Fruit fly (Drosophila melanogaster) whole organism, embryonic: ENCODE data around the gene CG16984.
A peak's percentile ranks its signal among the peaks of the same experiment; 100 is the strongest.

ENCODE experiments used
- C15 ChIP-seq: fragments of 200-800 bp; sonication (Bioruptor generic); IDR thresholded peaks from 3 replicates; pipeline ENCODE4 v1.3.6; 2022; ENCODE audit warnings: missing biosample characterization, missing genetic modification characterization
- CG10321 ChIP-seq: fragments of 200-800 bp; sonication (Bioruptor generic); IDR thresholded peaks from 2 replicates; pipeline ENCODE4 v1.3.6; 2022; ENCODE audit warnings: missing biosample characterization, missing genetic modification characterization
- CG11456 ChIP-seq: fragments of 200-800 bp; sonication (Bioruptor generic); IDR thresholded peaks from 3 replicates; pipeline ENCODE4 v1.3.6; 2022; ENCODE audit warnings: missing biosample characterization, missing genetic modification characterization
- CG11504 ChIP-seq: fragments of 200-800 bp; sonication (Bioruptor generic); optimal IDR thresholded peaks from 3 replicates; lab custom pipeline; 2019; ENCODE audit warnings: missing biosample characterization, mild to moderate bottlenecking, missing genetic modification characterization, moderate library complexity
- CG11695 ChIP-seq: fragments of 200-800 bp; sonication (Bioruptor generic); IDR thresholded peaks from 3 replicates; pipeline ENCODE4 v1.3.6; 2022; ENCODE audit warnings: missing biosample characterization, missing genetic modification characterization
- CG14667 ChIP-seq: fragments of 200-800 bp; sonication (Bioruptor generic); IDR thresholded peaks from 2 replicates; pipeline ENCODE4 v1.3.6; 2022; ENCODE audit warnings: missing biosample characterization, missing genetic modification characterization
- CG15073 ChIP-seq: fragments of 200-800 bp; sonication (Bioruptor generic); optimal IDR thresholded peaks from 2 replicates; lab custom pipeline; 2016; ENCODE audit warnings: missing biosample characterization, missing genetic modification characterization
- CG15479 ChIP-seq: fragments of 200-800 bp; sonication (Bioruptor generic); optimal IDR thresholded peaks from 3 replicates; lab custom pipeline; 2019; ENCODE audit warnings: missing biosample characterization, mild to moderate bottlenecking, missing genetic modification characterization, moderate library complexity
- CG16815 ChIP-seq: fragments of 200-800 bp; sonication (Bioruptor generic); optimal IDR thresholded peaks from 3 replicates; lab custom pipeline; 2017; ENCODE audit warnings: missing biosample characterization, mild to moderate bottlenecking, missing genetic modification characterization
- CG2116 ChIP-seq: fragments of 200-800 bp; sonication (Bioruptor generic); optimal IDR thresholded peaks from 3 replicates; lab custom pipeline; 2018; ENCODE audit warnings: missing biosample characterization, mild to moderate bottlenecking, missing genetic modification characterization
- CG2678 ChIP-seq: fragments of 200-800 bp; sonication (Bioruptor generic); optimal IDR thresholded peaks from 3 replicates; lab custom pipeline; 2019; ENCODE audit warnings: missing biosample characterization, mild to moderate bottlenecking, missing genetic modification characterization, moderate library complexity
- CG32532 ChIP-seq: fragments of 200-800 bp; sonication (Bioruptor generic); IDR thresholded peaks from 2 replicates; pipeline ENCODE4 v1.3.6; 2022; ENCODE audit warnings: missing biosample characterization, missing genetic modification characterization
- CG34224 ChIP-seq: fragments of 200-800 bp; sonication (Bioruptor generic); IDR thresholded peaks from 3 replicates; pipeline ENCODE4 v1.3.6; 2022; ENCODE audit warnings: missing biosample characterization, missing genetic modification characterization; ENCODE audit not compliant: partially characterized antibody
- CG3838 ChIP-seq: fragments of 200-800 bp; sonication (Bioruptor generic); optimal IDR thresholded peaks from 3 replicates; lab custom pipeline; 2016; ENCODE audit warnings: missing biosample characterization, missing genetic modification characterization
- CG4730 ChIP-seq: fragments of 200-800 bp; sonication (Bioruptor generic); IDR thresholded peaks from 2 replicates; pipeline ENCODE4 v1.3.6; 2022; ENCODE audit warnings: missing biosample characterization, missing genetic modification characterization
- CG5953 ChIP-seq: fragments of 200-800 bp; sonication (Bioruptor generic); IDR thresholded peaks from 2 replicates; pipeline ENCODE4 v1.3.6; 2022; ENCODE audit warnings: missing biosample characterization, missing genetic modification characterization
- CG9215 ChIP-seq: fragments of 200-800 bp; sonication (Bioruptor generic); IDR thresholded peaks from 2 replicates; pipeline ENCODE4 v1.3.6; 2022; ENCODE audit warnings: missing biosample characterization, missing genetic modification characterization
- CoRest ChIP-seq: fragments of 200-800 bp; sonication (Bioruptor generic); optimal IDR thresholded peaks from 3 replicates; lab custom pipeline; 2018; ENCODE audit warnings: missing biosample characterization, mild to moderate bottlenecking, missing genetic modification characterization, moderate library complexity
- Deaf1 ChIP-seq: fragments of 200-800 bp; optimal IDR thresholded peaks from 3 replicates; lab custom pipeline; 2019; ENCODE audit warnings: missing biosample characterization, mild to moderate bottlenecking, missing genetic modification characterization, moderate library complexity
- Ets65A ChIP-seq: fragments of 200-800 bp; sonication (Bioruptor generic); peaks from one replicate; lab custom pipeline; 2016; ENCODE audit warnings: missing biosample characterization, missing genetic modification characterization
- Nf-YB ChIP-seq: fragments of 200-800 bp; sonication (Bioruptor generic); optimal IDR thresholded peaks from 3 replicates; lab custom pipeline; 2019; ENCODE audit warnings: missing biosample characterization, mild to moderate bottlenecking, missing genetic modification characterization, moderate library complexity
- NfI ChIP-seq: fragments of 200-800 bp; sonication (Bioruptor generic); optimal IDR thresholded peaks from 3 replicates; lab custom pipeline; 2018; ENCODE audit warnings: missing biosample characterization, mild to moderate bottlenecking, missing genetic modification characterization, moderate library complexity
- Oli ChIP-seq: fragments of 200-800 bp; sonication (Bioruptor generic); optimal IDR thresholded peaks from 2 replicates; lab custom pipeline; 2018; ENCODE audit warnings: missing biosample characterization, mild to moderate bottlenecking, missing genetic modification characterization, moderate library complexity
- Sry-β ChIP-seq: fragments of 200-800 bp; sonication (Bioruptor generic); optimal IDR thresholded peaks from 2 replicates; lab custom pipeline; 2018; ENCODE audit warnings: missing biosample characterization, mild to moderate bottlenecking, missing genetic modification characterization, moderate library complexity
- TFAM ChIP-seq: fragments of 200-800 bp; sonication (Bioruptor generic); optimal IDR thresholded peaks from 2 replicates; lab custom pipeline; 2017; ENCODE audit warnings: missing biosample characterization, missing genetic modification characterization, inconsistent platforms
- Taf1 ChIP-seq: fragments of 200-800 bp; sonication (Bioruptor generic); IDR thresholded peaks from 2 replicates; pipeline ENCODE4 v1.3.6; 2022; ENCODE audit warnings: missing biosample characterization, missing genetic modification characterization
- Xbp1 ChIP-seq: fragments of 200-800 bp; sonication (Bioruptor generic); optimal IDR thresholded peaks from 3 replicates; lab custom pipeline; 2016; ENCODE audit warnings: missing biosample characterization, mild to moderate bottlenecking, missing genetic modification characterization
- bcd ChIP-seq: fragments of 200-800 bp; sonication (Bioruptor generic); optimal IDR thresholded peaks from 2 replicates; lab custom pipeline; 2017; ENCODE audit warnings: missing biosample characterization, mild to moderate bottlenecking, missing genetic modification characterization
- caup ChIP-seq: fragments of 200-800 bp; sonication (Bioruptor generic); optimal IDR thresholded peaks from 3 replicates; lab custom pipeline; 2017; ENCODE audit warnings: missing biosample characterization, mild to moderate bottlenecking, missing genetic modification characterization, moderate library complexity; ENCODE audit not compliant: severe bottlenecking
- chinmo ChIP-seq: fragments of 200-800 bp; sonication (Bioruptor generic); IDR thresholded peaks from 4 replicates; pipeline ENCODE4 v1.3.6; 2022; ENCODE audit warnings: missing biosample characterization, missing genetic modification characterization; ENCODE audit not compliant: partially characterized antibody
- crp ChIP-seq, 2 experiments: fragments of 200-800 bp; sonication (Bioruptor generic); optimal IDR thresholded peaks; 2 replicates in 1 of 2; 3 replicates in 1 of 2; lab custom pipeline; 2017; ENCODE audit warnings: missing biosample characterization in 2 of 2, missing genetic modification characterization in 2 of 2, mild to moderate bottlenecking in 1 of 2, moderate library complexity in 1 of 2
- dmrt11E ChIP-seq: fragments of 200-800 bp; sonication (Bioruptor generic); optimal IDR thresholded peaks from 3 replicates; lab custom pipeline; 2018; ENCODE audit warnings: missing biosample characterization, mild to moderate bottlenecking, missing genetic modification characterization, moderate library complexity
- emc ChIP-seq: fragments of 200-800 bp; sonication (Bioruptor generic); optimal IDR thresholded peaks from 2 replicates; lab custom pipeline; 2016; ENCODE audit warnings: missing biosample characterization, missing genetic modification characterization
- fd102C ChIP-seq: fragments of 200-800 bp; sonication (Bioruptor generic); optimal IDR thresholded peaks from 2 replicates; lab custom pipeline; 2018; ENCODE audit warnings: missing biosample characterization, mild to moderate bottlenecking, missing genetic modification characterization, moderate library complexity
- gro ChIP-seq: fragments of 200-800 bp; sonication (Bioruptor generic); optimal IDR thresholded peaks from 2 replicates; lab custom pipeline; 2016; ENCODE audit warnings: missing biosample characterization, missing genetic modification characterization
- her ChIP-seq: fragments of 200-800 bp; sonication (Bioruptor generic); optimal IDR thresholded peaks from 2 replicates; lab custom pipeline; 2016; ENCODE audit warnings: missing biosample characterization, missing genetic modification characterization
- jigr1 ChIP-seq: fragments of 200-800 bp; sonication (Bioruptor generic); IDR thresholded peaks from 3 replicates; pipeline ENCODE4 v1.3.6; 2022; ENCODE audit warnings: missing biosample characterization, missing genetic modification characterization
- jing ChIP-seq: fragments of 200-800 bp; sonication (Bioruptor generic); optimal IDR thresholded peaks from 2 replicates; lab custom pipeline; 2018; ENCODE audit warnings: missing biosample characterization, mild to moderate bottlenecking, missing genetic modification characterization
- pita ChIP-seq: fragments of 200-800 bp; sonication (Bioruptor generic); optimal IDR thresholded peaks from 2 replicates; lab custom pipeline; 2017; ENCODE audit warnings: missing biosample characterization, mild to moderate bottlenecking, missing genetic modification characterization
- pros ChIP-seq: fragments of 200-800 bp; sonication (Bioruptor generic); optimal IDR thresholded peaks from 3 replicates; lab custom pipeline; 2019; ENCODE audit warnings: missing biosample characterization, mild to moderate bottlenecking, missing genetic modification characterization, moderate library complexity
- ranshi ChIP-seq: fragments of 200-800 bp; sonication (Bioruptor generic); IDR thresholded peaks from 2 replicates; pipeline ENCODE4 v1.3.6; 2022; ENCODE audit warnings: missing biosample characterization, missing genetic modification characterization
- row ChIP-seq: fragments of 200-800 bp; sonication (Bioruptor generic); IDR thresholded peaks from 3 replicates; pipeline ENCODE4 v1.3.6; 2022; ENCODE audit warnings: missing biosample characterization, missing genetic modification characterization
- sqz ChIP-seq: fragments of 200-800 bp; sonication (Bioruptor generic); optimal IDR thresholded peaks from 3 replicates; lab custom pipeline; 2018; ENCODE audit warnings: missing biosample characterization, mild to moderate bottlenecking, missing genetic modification characterization
- sr ChIP-seq: fragments of 200-800 bp; sonication (Bioruptor generic); IDR thresholded peaks from 3 replicates; pipeline ENCODE4 v1.3.6; 2022; ENCODE audit warnings: missing biosample characterization, missing genetic modification characterization
- ssp ChIP-seq: fragments of 200-800 bp; sonication (Bioruptor generic); IDR thresholded peaks from 2 replicates; pipeline ENCODE4 v1.3.6; 2022; ENCODE audit warnings: missing biosample characterization, missing genetic modification characterization
- sug ChIP-seq: fragments of 200-800 bp; optimal IDR thresholded peaks from 2 replicates; lab custom pipeline; 2019; ENCODE audit warnings: missing biosample characterization, mild to moderate bottlenecking, missing genetic modification characterization, moderate library complexity
- usp ChIP-seq: fragments of >200 bp; optimal IDR thresholded peaks from 2 replicates; lab custom pipeline; 2017; ENCODE audit warnings: missing biosample characterization, missing genetic modification characterization
- zen ChIP-seq: fragments of 200-800 bp; sonication (Bioruptor generic); optimal IDR thresholded peaks from 3 replicates; lab custom pipeline; 2018; ENCODE audit warnings: missing biosample characterization, mild to moderate bottlenecking, missing genetic modification characterization, moderate library complexity

Gene CG16984

DNA sequence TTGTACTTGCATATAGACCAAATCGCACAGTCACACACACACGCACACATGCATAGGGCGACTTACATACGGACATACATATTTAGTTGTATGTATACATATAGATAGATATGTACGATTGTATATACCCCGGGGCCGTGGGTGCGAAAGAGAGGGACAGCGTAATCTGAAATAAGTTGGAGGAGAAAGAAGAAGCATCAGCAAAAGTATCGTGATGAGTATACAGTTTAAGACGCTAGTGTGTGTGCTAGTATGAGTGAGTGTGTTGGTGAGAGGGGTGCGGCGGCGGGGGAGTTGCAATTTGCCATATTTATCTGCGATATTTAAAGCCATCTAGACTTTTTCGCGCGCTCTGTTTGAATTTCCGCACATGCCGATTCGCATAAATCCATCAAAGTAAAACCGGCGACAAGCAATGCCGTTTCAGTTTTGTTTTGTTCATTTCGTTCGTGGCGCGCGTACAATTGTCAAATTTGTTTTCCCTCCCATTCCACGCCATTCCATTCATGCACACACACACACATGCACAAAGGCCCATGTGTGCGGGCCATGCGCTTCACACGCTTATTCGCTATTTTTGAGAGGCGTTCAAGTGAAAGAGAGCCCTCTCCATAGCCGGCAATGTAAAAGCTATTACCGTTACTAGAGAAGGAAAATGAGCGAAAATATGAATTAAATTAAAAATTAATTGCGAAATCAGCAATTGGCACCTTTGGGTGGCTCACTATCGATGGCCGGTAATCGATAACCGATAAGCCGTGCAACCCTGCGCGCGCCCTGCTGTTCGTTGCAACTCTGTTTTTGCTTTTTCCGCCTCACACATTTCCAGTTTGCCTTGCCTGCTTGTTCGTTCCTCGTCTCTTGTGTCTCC is 39.6 kb downstream of the CG16984 start (continued):
- TF ChIP-seq dmrt11E (tag; lab: Kevin White, UChicago): peak; percentile 65
- TF ChIP-seq CoRest: peak; percentile 68
- peak; percentile 63 for TF ChIP-seq Xbp1
- peak; percentile 67 for TF ChIP-seq fd102C (GFP tag; lab: Kevin White, UChicago)
- TF ChIP-seq pros (GFP tag; lab: Kevin White, UChicago): peak; percentile 66
- TF ChIP-seq CG4730 (GFP tag; lab: Robert Waterston, UW): peak; percentile 38; the same call in 1 of the 2 replicates
- peak; percentile 85 for TF ChIP-seq CG32532 (GFP tag; lab: Robert Waterston, UW)
- TF ChIP-seq CG15073 (GFP tag; lab: Kevin White, UChicago): no peak
- peak; percentile 50; the same call in 1 of the 3 replicates for TF ChIP-seq C15
- peak; percentile 68 for TF ChIP-seq CG2678
- peak; percentile 47 for TF ChIP-seq TFAM (GFP tag; lab: Kevin White, UChicago)
- peak in 1 of 2 experiments; percentile 74 for TF ChIP-seq crp (GFP tag; optimal IDR thresholded peaks at IDR 0.05; lab: Kevin White, UChicago)
- peak; percentile 27 for TF ChIP-seq Deaf1 (tag; lab: Kevin White, UChicago)
- peak; percentile 69 for TF ChIP-seq sr (GFP tag; lab: Robert Waterston, UW)
- TF ChIP-seq ssp (GFP tag; lab: Robert Waterston, UW): peak; percentile 52
- no peak; the same call in 1 of the 2 replicates for TF ChIP-seq Taf1 (GFP tag; lab: Robert Waterston, UW)
- TF ChIP-seq CG3838 (GFP tag; lab: Kevin White, UChicago): peak; percentile 46
- TF ChIP-seq bcd (GFP tag; lab: Kevin White, UChicago): peak; percentile 87
- peak; percentile 39 for TF ChIP-seq CG9215
- peak; percentile 68 for TF ChIP-seq CG11504 (tag; lab: Kevin White, UChicago)
- TF ChIP-seq CG16815 (GFP tag; lab: Kevin White, UChicago): no peak
- peak; percentile 72 for TF ChIP-seq CG10321 (GFP tag; lab: Robert Waterston, UW)
- TF ChIP-seq Sry-β (GFP tag; lab: Kevin White, UChicago): peak; percentile 51
- peak; percentile 78 for TF ChIP-seq her (GFP tag; lab: Kevin White, UChicago)
- TF ChIP-seq ranshi: peak; percentile 76
- peak; percentile 95 for TF ChIP-seq caup
- peak; percentile 59 for TF ChIP-seq Oli
- TF ChIP-seq zen: peak; percentile 75
- peak; percentile 64 for TF ChIP-seq CG11695 (GFP tag; lab: Robert Waterston, UW)
- no peak for TF ChIP-seq jigr1
- peak; percentile 91 for TF ChIP-seq sqz
- TF ChIP-seq CG11456: peak; percentile 89
- TF ChIP-seq emc (GFP tag; lab: Kevin White, UChicago): peak; percentile 83
- TF ChIP-seq usp (GFP tag; lab: Kevin White, UChicago): no peak
- TF ChIP-seq Ets65A (GFP tag; lab: Kevin White, UChicago): peak; percentile 98
- no peak for TF ChIP-seq jing (GFP tag; lab: Kevin White, UChicago)
- peak; percentile 63; the same call in 1 of the 2 replicates for TF ChIP-seq CG5953
- peak; percentile 73; the same call in 3 of the 4 replicates for TF ChIP-seq chinmo (GFP tag; lab: Robert Waterston, UW)
- TF ChIP-seq Nf-YB (GFP tag; lab: Kevin White, UChicago): peak; percentile 54
- TF ChIP-seq NfI: peak; percentile 92
- TF ChIP-seq row (GFP tag; lab: Robert Waterston, UW): peak; percentile 61
- TF ChIP-seq sug (tag; lab: Kevin White, UChicago): peak; percentile 78
- peak; percentile 100 for TF ChIP-seq CG2116 (GFP tag; lab: Kevin White, UChicago)
- peak; percentile 69 for TF ChIP-seq CG34224 (GFP tag; lab: Robert Waterston, UW)
- peak; percentile 55 for TF ChIP-seq CG15479 (GFP tag; lab: Kevin White, UChicago)
- peak; percentile 73 for TF ChIP-seq gro
- no peak for TF ChIP-seq pita
- no peak for TF ChIP-seq CG14667 (GFP tag; lab: Robert Waterston, UW)
